Fruit fly (Drosophila melanogaster) whole organism, embryonic: ENCODE data around the gene CG12347.
A peak's percentile ranks its signal among the peaks of the same experiment; 100 is the strongest.

Experiments
- Awh ChIP-seq: fragments of 200-800 bp; sonication (Bioruptor generic); IDR thresholded peaks from 2 replicates; pipeline ENCODE4, ENCODE4 v1.3.6; 2022; ENCODE audit warnings: missing biosample characterization, missing genetic modification characterization
- B-H2 ChIP-seq: fragments of 200-800 bp; sonication (Bioruptor generic); optimal IDR thresholded peaks from 2 replicates; lab custom pipeline; 2018; ENCODE audit warnings: missing biosample characterization, mild to moderate bottlenecking, missing genetic modification characterization
- Bdp1 ChIP-seq: fragments of 200-800 bp; sonication (Bioruptor generic); optimal IDR thresholded peaks from 3 replicates; lab custom pipeline; 2016; ENCODE audit warnings: missing biosample characterization, missing genetic modification characterization
- CG10209 ChIP-seq: fragments of 200-800 bp; sonication (Bioruptor generic); optimal IDR thresholded peaks from 3 replicates; lab custom pipeline; 2017; ENCODE audit warnings: missing biosample characterization, mild to moderate bottlenecking, missing genetic modification characterization, missing genetic modification reagents
- CG10462 ChIP-seq: fragments of 200-800 bp; sonication (Bioruptor generic); optimal IDR thresholded peaks from 2 replicates; lab custom pipeline; 2016; ENCODE audit warnings: missing biosample characterization, missing genetic modification characterization
- CG12236 ChIP-seq: fragments of 200-800 bp; sonication (Bioruptor generic); optimal IDR thresholded peaks from 2 replicates; lab custom pipeline; 2016; ENCODE audit warnings: missing biosample characterization, missing genetic modification characterization
- CG13775 ChIP-seq: fragments of 200-800 bp; sonication (Bioruptor generic); optimal IDR thresholded peaks from 3 replicates; lab custom pipeline; 2017; ENCODE audit warnings: missing biosample characterization, mild to moderate bottlenecking, missing genetic modification characterization
- CG16863 ChIP-seq: fragments of 200-800 bp; sonication (Bioruptor generic); optimal IDR thresholded peaks from 3 replicates; lab custom pipeline; 2016; ENCODE audit warnings: missing biosample characterization, missing genetic modification characterization
- CG17385 ChIP-seq: fragments of 200-800 bp; sonication (Bioruptor generic); optimal IDR thresholded peaks from 3 replicates; lab custom pipeline; 2018; ENCODE audit warnings: missing biosample characterization, mild to moderate bottlenecking, missing genetic modification characterization
- CG17568 ChIP-seq: fragments of 200-800 bp; sonication (Bioruptor generic); optimal IDR thresholded peaks from 2 replicates; lab custom pipeline; 2018; ENCODE audit warnings: missing biosample characterization, mild to moderate bottlenecking, missing genetic modification characterization, moderate library complexity
- CG18262 ChIP-seq: fragments of 200-800 bp; optimal IDR thresholded peaks from 3 replicates; lab custom pipeline; 2019; ENCODE audit warnings: missing biosample characterization, mild to moderate bottlenecking, missing genetic modification characterization, moderate library complexity
- CG1832 ChIP-seq: fragments of 200-800 bp; sonication (Bioruptor generic); optimal IDR thresholded peaks from 2 replicates; lab custom pipeline; 2017; ENCODE audit warnings: missing biosample characterization, mild to moderate bottlenecking, missing genetic modification characterization, inconsistent platforms
- CG18619 ChIP-seq: fragments of 200-800 bp; sonication (Bioruptor generic); optimal IDR thresholded peaks from 3 replicates; lab custom pipeline; 2017; ENCODE audit warnings: missing biosample characterization, mild to moderate bottlenecking, missing genetic modification characterization
- CG2678 ChIP-seq: fragments of 200-800 bp; sonication (Bioruptor generic); optimal IDR thresholded peaks from 3 replicates; lab custom pipeline; 2019; ENCODE audit warnings: missing biosample characterization, mild to moderate bottlenecking, missing genetic modification characterization, moderate library complexity
- CG2712 ChIP-seq: fragments of 200-800 bp; optimal IDR thresholded peaks from 3 replicates; lab custom pipeline; 2019; ENCODE audit warnings: missing biosample characterization, mild to moderate bottlenecking, missing genetic modification characterization, moderate library complexity
- CG32767 ChIP-seq: fragments of 200-800 bp; sonication (Bioruptor generic); IDR thresholded peaks from 2 replicates; pipeline ENCODE4 v1.3.6; 2022; ENCODE audit warnings: missing biosample characterization, missing genetic modification characterization
- CG32772 ChIP-seq: fragments of 200-800 bp; sonication (Bioruptor generic); IDR thresholded peaks from 2 replicates; pipeline ENCODE4 v1.3.6; 2022; ENCODE audit warnings: missing biosample characterization, missing genetic modification characterization
- CG4282 ChIP-seq: fragments of 200-800 bp; sonication (Bioruptor generic); optimal IDR thresholded peaks from 2 replicates; lab custom pipeline; 2016; ENCODE audit warnings: missing biosample characterization, missing genetic modification characterization
- CG4404 ChIP-seq: fragments of 200-800 bp; sonication (Bioruptor generic); IDR thresholded peaks from 2 replicates; pipeline ENCODE4 v1.3.6; 2022; ENCODE audit warnings: missing biosample characterization, missing genetic modification characterization
- CG6683 ChIP-seq: fragments of 200-800 bp; sonication (Bioruptor generic); optimal IDR thresholded peaks from 2 replicates; lab custom pipeline; 2017; ENCODE audit warnings: missing biosample characterization, mild to moderate bottlenecking, missing genetic modification characterization, missing genetic modification reagents
- CG7839 ChIP-seq: fragments of 200-800 bp; sonication (Bioruptor generic); optimal IDR thresholded peaks from 3 replicates; lab custom pipeline; 2018; ENCODE audit warnings: missing biosample characterization, mild to moderate bottlenecking, missing genetic modification characterization, moderate library complexity
- CG8359 ChIP-seq: fragments of 200-800 bp; sonication (Bioruptor generic); optimal IDR thresholded peaks from 2 replicates; lab custom pipeline; 2017; ENCODE audit warnings: missing biosample characterization, mild to moderate bottlenecking, missing genetic modification characterization, borderline replicate concordance
- CG8388 ChIP-seq: fragments of 200-800 bp; sonication (Bioruptor generic); optimal IDR thresholded peaks from 2 replicates; lab custom pipeline; 2019; ENCODE audit warnings: missing biosample characterization, mild to moderate bottlenecking, missing genetic modification characterization, moderate library complexity
- D19B ChIP-seq: fragments of 200-800 bp; sonication (Bioruptor generic); optimal IDR thresholded peaks from 2 replicates; lab custom pipeline; 2017; ENCODE audit warnings: missing biosample characterization, mild to moderate bottlenecking, missing genetic modification characterization
- Doc3 ChIP-seq: fragments of 200-800 bp; sonication (Bioruptor generic); IDR thresholded peaks from 3 replicates; pipeline ENCODE4 v1.3.6; 2022; ENCODE audit warnings: missing biosample characterization, missing genetic modification characterization; ENCODE audit not compliant: partially characterized antibody
- Ets65A ChIP-seq: fragments of 200-800 bp; sonication (Bioruptor generic); peaks from one replicate; lab custom pipeline; 2016; ENCODE audit warnings: missing biosample characterization, missing genetic modification characterization
- Fer3 ChIP-seq: fragments of 200-800 bp; sonication (Bioruptor generic); optimal IDR thresholded peaks from 2 replicates; lab custom pipeline; 2018; ENCODE audit warnings: missing biosample characterization, mild to moderate bottlenecking, missing genetic modification characterization, moderate library complexity
- HLHmδ ChIP-seq: fragments of 200-800 bp; sonication (Bioruptor generic); optimal IDR thresholded peaks from 2 replicates; lab custom pipeline; 2018; ENCODE audit warnings: missing biosample characterization, mild to moderate bottlenecking, missing genetic modification characterization, moderate library complexity
- HmgZ ChIP-seq: fragments of 200-800 bp; sonication (Bioruptor generic); optimal IDR thresholded peaks from 2 replicates; lab custom pipeline; 2018; ENCODE audit warnings: missing biosample characterization, mild to moderate bottlenecking, missing genetic modification characterization
- Hmx ChIP-seq: fragments of 200-800 bp; sonication (Bioruptor generic); optimal IDR thresholded peaks from 2 replicates; lab custom pipeline; 2016; ENCODE audit warnings: missing biosample characterization, missing genetic modification characterization
- Jarid2 ChIP-seq: fragments of 200-800 bp; sonication (Bioruptor generic); optimal IDR thresholded peaks from 3 replicates; lab custom pipeline; 2017; ENCODE audit warnings: mild to moderate bottlenecking, missing biosample characterization, missing genetic modification reagents, missing genetic modification characterization
- Med ChIP-seq: fragments of 200-800 bp; sonication (Bioruptor generic); peaks from one replicate; lab custom pipeline; 2016; ENCODE audit warnings: missing biosample characterization, missing genetic modification characterization, mild to moderate bottlenecking, inconsistent platforms, moderate library complexity
- Xrp1 ChIP-seq: fragments of 200-800 bp; sonication (Bioruptor generic); IDR thresholded peaks from 2 replicates; pipeline ENCODE4 v1.3.6; 2022; ENCODE audit warnings: missing biosample characterization, missing genetic modification characterization
- ap ChIP-seq: fragments of 200-800 bp; sonication (Bioruptor generic); IDR thresholded peaks from 2 replicates; pipeline ENCODE4 v1.3.6; 2022; ENCODE audit warnings: missing biosample characterization, missing genetic modification characterization
- ash1 ChIP-seq: fragments of 200-800 bp; sonication (Bioruptor generic); optimal IDR thresholded peaks from 2 replicates; lab custom pipeline; 2018; ENCODE audit warnings: missing biosample characterization, mild to moderate bottlenecking, missing genetic modification characterization
- chinmo ChIP-seq: fragments of 200-800 bp; sonication (Bioruptor generic); IDR thresholded peaks from 4 replicates; pipeline ENCODE4 v1.3.6; 2022; ENCODE audit warnings: missing biosample characterization, missing genetic modification characterization; ENCODE audit not compliant: partially characterized antibody
- crol ChIP-seq: fragments of 200-800 bp; sonication (Bioruptor generic); IDR thresholded peaks from 2 replicates; pipeline ENCODE4 v1.3.6; 2022; ENCODE audit warnings: missing biosample characterization, missing genetic modification characterization
- da ChIP-seq: fragments of 200-800 bp; sonication (Bioruptor generic); optimal IDR thresholded peaks from 2 replicates; lab custom pipeline; 2016; ENCODE audit warnings: missing biosample characterization, missing genetic modification characterization
- en ChIP-seq: fragments of 200-800 bp; sonication (Bioruptor generic); optimal IDR thresholded peaks from 2 replicates; lab custom pipeline; 2016; ENCODE audit warnings: missing biosample characterization, missing genetic modification characterization
- exex ChIP-seq: fragments of 200-800 bp; sonication (Bioruptor generic); optimal IDR thresholded peaks from 4 replicates; lab custom pipeline; 2018; ENCODE audit warnings: missing biosample characterization, mild to moderate bottlenecking, missing genetic modification characterization, moderate library complexity
- fd102C ChIP-seq: fragments of 200-800 bp; sonication (Bioruptor generic); optimal IDR thresholded peaks from 2 replicates; lab custom pipeline; 2018; ENCODE audit warnings: missing biosample characterization, mild to moderate bottlenecking, missing genetic modification characterization, moderate library complexity
- gem ChIP-seq: fragments of 200-800 bp; sonication (Bioruptor generic); optimal IDR thresholded peaks from 2 replicates; lab custom pipeline; 2019; ENCODE audit warnings: missing biosample characterization, mild to moderate bottlenecking, missing genetic modification characterization, moderate library complexity
- grau ChIP-seq: fragments of 200-800 bp; optimal IDR thresholded peaks from 3 replicates; lab custom pipeline; 2019; ENCODE audit warnings: missing biosample characterization, mild to moderate bottlenecking, missing genetic modification characterization, moderate library complexity
- hkb ChIP-seq, 2 experiments: fragments of 200-800 bp in 1 of 2; fragments of >200 bp in 1 of 2; sonication (Bioruptor generic) in 1 of 2; IDR thresholded peaks in 1 of 2; optimal IDR thresholded peaks in 1 of 2; 2 replicates each; pipeline versions ENCODE4 v1.3.6 to Lab custom; 2017 to 2022; ENCODE audit warnings: missing biosample characterization in 1 of 2, missing genetic modification characterization in 1 of 2
- nmo ChIP-seq: fragments of 200-800 bp; sonication (Bioruptor generic); optimal IDR thresholded peaks from 2 replicates; lab custom pipeline; 2018; ENCODE audit warnings: missing biosample characterization, mild to moderate bottlenecking, missing genetic modification characterization, moderate library complexity
- sens ChIP-seq: fragments of 200-800 bp; sonication (Bioruptor generic); peaks from one replicate; lab custom pipeline; 2016; ENCODE audit warnings: missing biosample characterization, missing genetic modification characterization
- toy ChIP-seq: fragments of 200-800 bp; sonication (Bioruptor generic); IDR thresholded peaks from 2 replicates; pipeline ENCODE4 v1.3.6; 2022; ENCODE audit warnings: missing biosample characterization, missing genetic modification characterization
- tx ChIP-seq: fragments of 200-800 bp; sonication (Bioruptor generic); optimal IDR thresholded peaks from 2 replicates; lab custom pipeline; 2016; ENCODE audit warnings: missing biosample characterization, missing genetic modification characterization

Gene CG12347

DNA sequence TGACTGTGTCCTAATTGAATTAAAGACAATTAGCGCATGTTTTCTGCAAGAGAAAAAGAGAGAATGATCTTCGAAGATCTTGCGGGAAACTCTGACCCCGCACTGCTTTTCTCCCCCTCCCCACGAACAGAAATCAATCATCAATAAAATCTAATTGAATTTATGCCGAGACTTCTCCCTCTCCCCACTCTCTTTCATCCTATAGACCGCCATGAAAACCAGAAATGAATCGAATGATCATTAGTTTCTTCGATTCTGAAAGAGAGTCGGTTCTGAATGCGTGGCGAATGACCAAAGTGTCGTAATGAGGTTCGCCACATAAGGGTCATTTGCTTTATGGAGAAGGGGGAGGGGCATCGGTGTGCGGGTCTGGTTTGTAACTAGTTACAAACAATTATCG lies 44.2 kb downstream of the CG12347 start (continued):
- TF ChIP-seq toy (GFP tag; lab: Robert Waterston, UW) = no peak

DNA sequence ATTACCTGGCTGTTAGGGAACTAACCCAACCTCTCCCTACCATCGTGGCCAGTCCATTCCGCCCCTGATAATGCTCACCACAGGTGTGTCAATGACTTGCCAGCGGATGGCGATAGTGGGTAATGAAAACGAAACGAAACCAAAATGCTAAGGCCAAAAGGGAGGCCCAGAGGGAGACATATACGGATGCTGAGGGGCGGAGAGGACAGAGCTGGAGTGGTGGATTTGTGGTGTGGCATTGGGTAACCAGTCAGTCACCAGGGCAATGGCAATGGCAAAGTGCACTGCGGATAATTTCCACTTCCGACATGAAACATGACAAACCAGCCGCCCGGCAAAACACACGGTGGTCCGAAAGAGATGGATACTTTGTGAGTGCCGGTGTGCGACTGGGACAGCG lies 45.0 kb downstream of the CG12347 start:
- TF ChIP-seq Jarid2 = no peak
- peak; percentile 57 for TF ChIP-seq Ets65A (GFP tag; lab: Kevin White, UChicago)
- TF ChIP-seq ash1 (GFP tag; lab: Kevin White, UChicago) = no peak
- TF ChIP-seq chinmo = 0 out of 4 replicates have a peak, but pooled peaks have one; percentile 14
- peak; percentile 76 for TF ChIP-seq crol (GFP tag; lab: Robert Waterston, UW)
- TF ChIP-seq CG1832 (GFP tag; lab: Kevin White, UChicago) = peak; percentile 46
- peak; percentile 43 for TF ChIP-seq CG17385 (GFP tag; lab: Kevin White, UChicago)
- TF ChIP-seq CG10209 = no peak
- peak; percentile 37 for TF ChIP-seq Med (GFP tag; lab: Kevin White, UChicago)
- TF ChIP-seq Doc3 (GFP tag; lab: Robert Waterston, UW) = 0 out of 3 replicates have a peak, but pooled peaks have one; percentile 21

DNA sequence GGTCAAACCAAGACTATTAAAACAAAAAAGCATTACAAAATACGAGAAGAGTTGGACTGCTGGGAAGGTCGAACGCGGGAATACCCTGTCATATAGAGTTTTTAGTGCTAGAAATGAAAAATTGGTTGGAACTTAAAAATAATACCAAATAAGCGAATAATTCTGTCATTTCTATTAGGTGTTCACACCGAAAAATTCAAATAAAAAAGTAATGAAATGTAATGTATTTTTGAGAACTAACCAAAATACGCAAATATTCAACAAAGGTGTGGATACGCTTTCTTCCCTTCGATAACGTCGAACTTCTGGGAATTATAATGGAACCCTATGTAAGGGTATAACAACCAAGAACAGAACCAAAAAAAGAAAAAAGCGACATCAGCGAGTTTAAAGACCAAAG lies 45.5 kb downstream of the CG12347 start:
- TF ChIP-seq da (no peak), CG13775 (GFP tag; lab: Kevin White, UChicago) (no peak), Awh (GFP tag; lab: Robert Waterston, UW) (no peak), CG2678 (peak; percentile 9), gem (tag; lab: Kevin White, UChicago) (peak; percentile 12), CG4282 (GFP tag; lab: Kevin White, UChicago) (no peak), Xrp1 (GFP tag; lab: Robert Waterston, UW) (peak; percentile 42; the same call in 1 of the 2 replicates), CG4404 (GFP tag; lab: Robert Waterston, UW) (no peak), Hmx (GFP tag; lab: Kevin White, UChicago) (no peak), CG8359 (GFP tag; lab: Kevin White, UChicago) (no peak), tx (GFP tag; lab: Kevin White, UChicago) (no peak), CG18262 (tag; lab: Kevin White, UChicago) (peak; percentile 9), grau (tag; lab: Kevin White, UChicago) (peak; percentile 24), exex (tag; lab: Kevin White, UChicago) (no peak), HLHmδ (GFP tag; lab: Kevin White, UChicago) (no peak), HmgZ (tag; lab: Kevin White, UChicago) (no peak), sens (GFP tag; lab: Kevin White, UChicago) (peak; percentile 75), CG8388 (no peak), ap (no peak), CG10462 (GFP tag; lab: Kevin White, UChicago) (no peak), CG2712 (tag; lab: Kevin White, UChicago) (peak; percentile 16), nmo (GFP tag; lab: Kevin White, UChicago) (peak; percentile 9), CG17568 (no peak), en (GFP tag; lab: Kevin White, UChicago) (no peak), fd102C (GFP tag; lab: Kevin White, UChicago) (no peak), CG6683 (no peak), D19B (GFP tag; lab: Kevin White, UChicago) (peak; percentile 11), CG12236 (GFP tag; lab: Kevin White, UChicago) (no peak), CG18619 (no peak), CG32767 (GFP tag; lab: Robert Waterston, UW) (no peak), hkb (optimal IDR thresholded peaks at IDR 0.05; lab: Kevin White, UChicago) (no peak), hkb (GFP tag; IDR thresholded peaks at IDR 0.05; lab: Robert Waterston, UW) (no peak), CG32772 (GFP tag; lab: Robert Waterston, UW) (no peak), Fer3 (tag; lab: Kevin White, UChicago) (no peak), CG16863 (no peak), Bdp1 (GFP tag; lab: Kevin White, UChicago) (no peak), B-H2 (GFP tag; lab: Kevin White, UChicago) (no peak), CG7839 (no peak)
